Worm (Caenorhabditis elegans): ENCODE measurements around the gene K04D7.6.

Gene K04D7.6

DNA sequence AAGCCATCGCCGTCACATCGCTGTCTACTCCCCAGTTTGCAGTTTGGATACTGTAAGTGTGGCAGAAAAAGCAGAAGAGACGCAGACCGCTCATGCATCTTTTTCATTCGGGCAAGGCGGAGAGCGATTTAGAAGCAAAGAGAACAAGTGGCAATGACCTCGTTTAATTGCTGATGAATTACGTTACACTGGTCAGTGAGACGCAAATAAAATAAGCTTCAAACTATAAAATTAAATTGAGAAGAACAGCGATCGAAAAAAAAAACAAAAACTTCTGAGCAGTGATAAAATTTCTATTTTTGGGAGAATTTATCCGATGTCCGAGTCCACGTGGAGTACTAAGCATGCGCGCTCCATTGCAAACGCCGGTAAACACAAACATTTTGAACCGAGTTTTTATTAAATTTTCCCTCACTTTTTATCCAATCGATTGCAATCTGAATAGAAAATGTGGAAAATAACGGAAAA, 16.1 kb upstream of the K04D7.6 start, which contains the start of gene C24F3.2:
Gene C24F3.2, plus strand, starts transcription at position 418 of the 468 bp plus-strand sequence.
- TF ChIP-seq mep-1 (tag; optimal IDR thresholded peaks at IDR 0.05) (peak; percentile 30), ceh-43 (GFP tag; optimal IDR thresholded peaks at IDR 0.05) (no peak), lsy-2 (tag; optimal IDR thresholded peaks at IDR 0.05) (peak; percentile 92), nhr-12 (tag; optimal IDR thresholded peaks at IDR 0.05) (no peak), drap-1 (GFP tag; optimal IDR thresholded peaks at IDR 0.05) (peak; percentile 11), lin-32 (GFP tag; optimal IDR thresholded peaks at IDR 0.05) (no peak), mls-2 (tag; optimal IDR thresholded peaks at IDR 0.05) (peak; percentile 77), nhr-237 (tag; optimal IDR thresholded peaks at IDR 0.05) (no peak), ces-1 (GFP tag; optimal IDR thresholded peaks at IDR 0.05) (no peak), ham-2 (GFP tag; optimal IDR thresholded peaks at IDR 0.05) (peak; percentile 94), nhr-2 (tag; optimal IDR thresholded peaks at IDR 0.05) (peak; percentile 12), hlh-1 (tag; optimal IDR thresholded peaks at IDR 0.05) (peak; percentile 27)

DNA sequence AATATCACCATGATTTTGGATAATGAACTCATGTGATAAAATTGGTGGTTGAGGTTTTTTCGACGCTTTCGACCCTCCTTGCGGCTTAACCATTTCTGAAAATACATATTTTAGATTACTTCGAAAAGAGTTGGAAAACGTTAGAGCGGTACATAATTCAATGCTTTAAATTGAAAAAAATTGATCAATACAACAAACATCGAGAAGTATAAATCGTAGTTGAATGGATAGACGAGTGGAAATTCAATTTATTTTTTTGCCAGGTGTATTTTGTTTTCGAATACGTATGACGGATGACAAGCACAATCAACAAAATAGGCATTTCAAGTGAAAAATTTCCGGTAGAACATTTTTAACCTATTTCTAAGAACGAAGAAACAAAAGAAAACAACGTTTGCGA, 15.1 kb upstream of the K04D7.6 start, which contains the start of gene tram-1:
Gene tram-1, minus strand, starts transcription at position 101 of the 400 bp plus-strand sequence.
- TF ChIP-seq flh-1 (GFP tag; optimal IDR thresholded peaks at IDR 0.05), result no peak
- TF ChIP-seq elt-3 (tag; optimal IDR thresholded peaks at IDR 0.05), result no peak
- TF ChIP-seq nhr-12 (tag; optimal IDR thresholded peaks at IDR 0.05), result no peak

- TF ChIP-seq bed-3 (GFP tag; optimal IDR thresholded peaks at IDR 0.05) (no peak), elt-1 (tag; optimal IDR thresholded peaks at IDR 0.05; ENCODE audit: borderline replicate concordance, insufficient read depth) (no peak), blmp-1 (tag; optimal IDR thresholded peaks at IDR 0.05) (no peak), lin-32 (GFP tag; optimal IDR thresholded peaks at IDR 0.05) (no peak), nhr-28 (tag; optimal IDR thresholded peaks at IDR 0.05) (no peak), sem-2 (GFP tag; optimal IDR thresholded peaks at IDR 0.05) (no peak), zip-8 (tag; optimal IDR thresholded peaks at IDR 0.05) (no peak)
Measured at ce11 chrIV:10219208-10219607, 13.1 kb upstream of the K04D7.6 start, which contains the start of gene qns-1. Gene qns-1 (minus strand): TSS chrIV:10219308.

DNA sequence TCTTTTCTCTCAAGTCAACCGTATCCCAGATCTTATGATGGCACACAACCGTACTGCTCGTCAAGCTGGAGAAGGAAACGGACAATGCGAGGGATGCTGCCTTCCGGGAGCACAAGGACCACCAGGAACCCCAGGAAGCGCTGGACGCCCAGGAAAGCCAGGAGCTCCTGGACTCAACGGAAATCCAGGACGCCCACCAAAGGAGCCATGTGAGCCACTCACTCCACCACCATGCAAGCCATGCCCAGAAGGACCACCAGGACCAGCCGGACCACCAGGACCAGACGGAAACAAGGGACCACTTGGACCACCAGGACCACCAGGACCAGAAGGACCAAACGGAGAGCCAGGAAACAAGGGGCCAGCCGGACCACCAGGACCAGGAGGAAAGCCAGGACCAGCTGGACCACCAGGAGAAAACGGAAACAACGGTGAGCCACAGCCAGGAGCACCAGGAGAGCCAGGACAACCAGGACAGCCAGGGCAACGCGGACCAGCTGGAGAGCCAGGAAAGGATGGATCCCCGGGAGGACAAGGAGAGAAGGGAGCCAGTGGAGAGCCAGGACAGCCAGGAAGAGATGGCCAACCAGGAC, 10.7 kb upstream of the K04D7.6 start:
- no peak for TF ChIP-seq lsy-2 (tag; optimal IDR thresholded peaks at IDR 0.05)
- TF ChIP-seq blmp-1 (tag; optimal IDR thresholded peaks at IDR 0.05), result no peak
- no peak for TF ChIP-seq unc-39 (tag; optimal IDR thresholded peaks at IDR 0.05)
- no peak for TF ChIP-seq mep-1 (tag; optimal IDR thresholded peaks at IDR 0.05)
- no peak for TF ChIP-seq ceh-83 (GFP tag; optimal IDR thresholded peaks at IDR 0.05)
- no peak for TF ChIP-seq hlh-1 (tag; optimal IDR thresholded peaks at IDR 0.05)
- no peak for TF ChIP-seq unc-62 (GFP tag; optimal IDR thresholded peaks at IDR 0.05)
- TF ChIP-seq ham-2 (GFP tag; optimal IDR thresholded peaks at IDR 0.05), result no peak

ce11 chrIV:10216078-10216477, 10.0 kb upstream of the K04D7.6 start, which contains the start of gene col-124:
Gene col-124 (plus strand): TSS chrIV:10216451.
- TF ChIP-seq elt-1 (tag; optimal IDR thresholded peaks at IDR 0.05; ENCODE audit: borderline replicate concordance, insufficient read depth) (no peak), cnd-1 (tag; optimal IDR thresholded peaks at IDR 0.05) (no peak), pha-4 (tag; optimal IDR thresholded peaks at IDR 0.05) (no peak), hlh-1 (tag; optimal IDR thresholded peaks at IDR 0.05) (no peak), nhr-76 (tag; optimal IDR thresholded peaks at IDR 0.05) (no peak), blmp-1 (tag; optimal IDR thresholded peaks at IDR 0.05) (no peak), flh-1 (GFP tag; optimal IDR thresholded peaks at IDR 0.05) (no peak), lin-13 (tag; optimal IDR thresholded peaks at IDR 0.05) (no peak), unc-62 (GFP tag; optimal IDR thresholded peaks at IDR 0.05) (no peak), elt-3 (tag; optimal IDR thresholded peaks at IDR 0.05) (no peak), M03D4.4 (tag; optimal IDR thresholded peaks at IDR 0.05) (no peak), nhr-237 (tag; optimal IDR thresholded peaks at IDR 0.05) (no peak), snpc-4 (tag; optimal IDR thresholded peaks at IDR 0.05) (no peak)

- TF ChIP-seq nhr-12 (tag; optimal IDR thresholded peaks at IDR 0.05) (no peak), mls-2 (tag; optimal IDR thresholded peaks at IDR 0.05) (no peak), sptf-1 (tag; optimal IDR thresholded peaks at IDR 0.05) (no peak), hlh-1 (tag; optimal IDR thresholded peaks at IDR 0.05) (no peak), nhr-28 (tag; optimal IDR thresholded peaks at IDR 0.05) (no peak), nhr-237 (tag; optimal IDR thresholded peaks at IDR 0.05) (no peak)
Measured at ce11 chrIV:10215393-10215792, 9.3 kb upstream of the K04D7.6 start.
